Worm (Caenorhabditis elegans) whole organism, young adult: Measurements from ENCODE around the gene chil-24.

Experiments used
- F49E8.2 ChIP-seq: sonication (generic microtip); optimal IDR thresholded peaks from 3 replicates; lab custom pipeline; 2017; ENCODE audit warnings: missing genetic modification characterization, mild to moderate bottlenecking, missing compliant biosample characterization, antibody characterized with exemption, moderate library complexity; ENCODE audit not compliant: insufficient read depth
- ama-1 ChIP-seq, 3 experiments: fragments of 150-350 bp in 1 of 3; sonication (generic microtip) in 2 of 3; optimal IDR thresholded peaks; 2 replicates each; lab custom pipeline; 2014 to 2018; ENCODE audit warnings: missing biosample characterization in 2 of 3, missing genetic modification characterization in 2 of 3, missing genetic modification reagents in 2 of 3
- cebp-1 ChIP-seq, 2 experiments: fragments of 200-800 bp in 1 of 2; sonication (Bioruptor generic) in 1 of 2; sonication (generic microtip) in 1 of 2; IDR thresholded peaks in 1 of 2; optimal IDR thresholded peaks in 1 of 2; 2 replicates each; pipeline versions ENCODE4 v1.3.6 to Lab custom; 2017 to 2022; ENCODE audit warnings: missing compliant biosample characterization in 2 of 2, missing genetic modification characterization in 2 of 2, mild to moderate bottlenecking in 1 of 2, missing genetic modification reagents in 1 of 2, moderate library complexity in 1 of 2
- ceh-27 ChIP-seq: fragments of 200-800 bp; sonication (Bioruptor generic); optimal IDR thresholded peaks from 2 replicates; lab custom pipeline; 2018; ENCODE audit warnings: mild to moderate bottlenecking, missing genetic modification characterization, moderate library complexity, missing compliant biosample characterization
- ceh-79 ChIP-seq: sonication (generic microtip); optimal IDR thresholded peaks from 2 replicates; lab custom pipeline; 2017; ENCODE audit warnings: mild to moderate bottlenecking, missing genetic modification characterization, missing compliant biosample characterization
- dpl-1 ChIP-seq: fragments of 150-350 bp; optimal IDR thresholded peaks from 2 replicates; lab custom pipeline; 2014; ENCODE audit warnings: missing biosample characterization, missing genetic modification reagents, missing genetic modification characterization
- egl-18 ChIP-seq: fragments of 200-800 bp; sonication (Bioruptor generic); IDR thresholded peaks from 2 replicates; pipeline ENCODE4 v1.3.6; 2022; ENCODE audit warnings: missing genetic modification reagents, missing genetic modification characterization, missing compliant biosample characterization
- lin-35 ChIP-seq, 3 experiments: fragments of 150-350 bp in 2 of 3; sonication (generic microtip) in 1 of 3; optimal IDR thresholded peaks; 2 replicates each; lab custom pipeline; 2014 to 2018; ENCODE audit warnings: missing biosample characterization in 3 of 3, missing genetic modification characterization in 3 of 3, missing genetic modification reagents in 3 of 3
- lin-40 ChIP-seq: sonication (generic microtip); optimal IDR thresholded peaks from 2 replicates; lab custom pipeline; 2016; ENCODE audit warnings: missing genetic modification characterization, mild to moderate bottlenecking, missing compliant biosample characterization, missing genotype, missing genetic modification reagents

DNA sequence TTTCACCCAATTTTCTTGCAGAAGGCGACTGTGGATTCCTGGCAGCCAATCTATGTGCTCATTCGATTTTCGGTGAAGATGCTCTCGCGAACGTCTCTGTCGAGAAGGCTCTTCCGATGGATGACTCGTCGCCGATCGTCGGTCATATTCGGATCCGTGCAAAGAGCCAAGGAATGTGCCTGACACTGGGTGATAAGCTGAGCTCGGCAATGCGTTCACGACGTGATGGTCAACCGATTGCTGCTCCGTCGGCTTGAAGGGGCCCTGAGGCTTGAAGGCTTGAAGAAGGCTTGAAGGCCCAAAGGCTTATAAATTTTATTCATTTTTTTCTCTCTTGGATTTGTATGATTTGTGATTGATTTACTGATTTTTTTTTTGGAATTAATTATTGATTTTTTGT is 41.8 kb upstream of the chil-24 start:
- TF ChIP-seq lin-35 (GFP tag; optimal IDR thresholded peaks at IDR 0.05; lab: Kevin White, UChicago): no peak
- TF ChIP-seq ama-1 (optimal IDR thresholded peaks at IDR 0.05; lab: Kevin White, UChicago): no peak
- TF ChIP-seq ama-1 (GFP tag; optimal IDR thresholded peaks at IDR 0.05; lab: Kevin White, UChicago): no peak
- no peak for TF ChIP-seq ceh-27 (GFP tag; lab: Kevin White, UChicago)
- TF ChIP-seq lin-40 (tag; lab: Kevin White, UChicago): no peak
- TF ChIP-seq cebp-1 (GFP tag; IDR thresholded peaks at IDR 0.05; lab: Robert Waterston, UW): no peak
- no peak for TF ChIP-seq cebp-1 (tag; optimal IDR thresholded peaks at IDR 0.05; lab: Kevin White, UChicago)
- no peak for TF ChIP-seq egl-18 (GFP tag; lab: Robert Waterston, UW)
- no peak for TF ChIP-seq ceh-79
- TF ChIP-seq F49E8.2 (tag; lab: Kevin White, UChicago): no peak
- TF ChIP-seq dpl-1 (GFP tag; lab: Kevin White, UChicago): no peak
